Fruit fly (Drosophila melanogaster): ENCODE results near the gene CG3345.
A peak's percentile ranks its signal among the peaks of the same experiment; 100 is the strongest.

CG3345 gene

dm6 chr2L:300006-300405 is 31.1 kb downstream of the CG3345 start (continued):
- TF ChIP-seq CrebB (tag; optimal IDR thresholded peaks at IDR 0.05) (no peak), Pdp1 (GFP tag; optimal IDR thresholded peaks at IDR 0.05) (peak in 1 of 2 experiments; percentile 20), CG11723 (GFP tag; optimal IDR thresholded peaks at IDR 0.05) (no peak), CG17361 (GFP tag; IDR thresholded peaks at IDR 0.05) (no peak), Lim3 (GFP tag; IDR thresholded peaks at IDR 0.05) (no peak)

DNA sequence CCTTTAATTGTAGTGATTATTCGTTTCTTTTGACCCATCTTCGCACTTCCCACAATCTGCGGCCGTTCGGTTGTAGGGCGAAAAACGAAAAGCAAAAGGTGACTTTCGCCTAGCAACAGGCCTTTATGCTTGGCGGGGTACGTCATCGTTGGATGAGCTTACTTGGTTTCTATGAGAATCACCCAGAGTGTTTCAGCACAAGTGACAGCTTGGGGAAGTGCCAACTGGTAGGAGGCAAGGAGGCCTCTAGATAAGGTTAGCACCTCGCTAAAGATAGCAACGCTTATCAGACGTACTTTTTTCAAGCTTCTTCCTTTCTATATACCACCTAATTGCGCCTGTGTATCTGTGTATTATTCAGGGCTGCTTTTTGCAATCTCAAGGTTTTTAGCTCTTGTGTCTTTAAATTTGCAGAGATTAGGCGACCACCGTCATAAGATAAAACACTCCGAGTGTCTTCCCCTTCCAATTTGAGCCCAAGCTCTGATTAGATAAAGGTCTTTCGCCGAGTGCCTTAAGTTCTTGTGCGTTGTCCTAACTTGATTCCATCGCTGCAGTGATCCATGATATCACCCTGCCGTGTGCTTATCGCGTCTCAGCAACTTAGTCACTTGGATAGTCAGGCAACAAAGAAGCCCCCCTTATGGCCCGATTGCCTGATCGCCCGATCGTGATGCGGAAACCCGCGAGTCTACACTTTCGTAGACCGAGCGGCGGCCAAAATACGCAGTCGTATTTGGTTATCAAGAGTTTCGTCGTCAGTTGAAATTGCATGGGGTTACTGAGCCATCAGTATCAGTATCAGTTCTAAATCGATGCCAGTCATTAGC is 32.2 kb downstream of the CG3345 start:
- TF ChIP-seq Atf6 (GFP tag; IDR thresholded peaks at IDR 0.05) (no peak), Dad (GFP tag; optimal IDR thresholded peaks at IDR 0.05) (no peak), Deaf1 (tag; optimal IDR thresholded peaks at IDR 0.05) (peak; percentile 67), CG9797 (GFP tag; optimal IDR thresholded peaks at IDR 0.05) (no peak), ro (GFP tag; IDR thresholded peaks at IDR 0.05) (no peak), CG11723 (GFP tag; optimal IDR thresholded peaks at IDR 0.05) (no peak), rib (GFP tag; IDR thresholded peaks at IDR 0.05) (peak; percentile 83), Tbp (GFP tag; optimal IDR thresholded peaks at IDR 0.05) (no peak), grn (GFP tag; optimal IDR thresholded peaks at IDR 0.05) (peak; percentile 93), CG3847 (GFP tag; IDR thresholded peaks at IDR 0.05) (0 out of 2 replicates have a peak, but pooled peaks have one; percentile 9), CG9817 (tag; optimal IDR thresholded peaks at IDR 0.05) (no peak), chinmo (GFP tag; IDR thresholded peaks at IDR 0.05; ENCODE audit: partially characterized antibody) (0 out of 4 replicates have a peak, but pooled peaks have one; percentile 35), Oaz (GFP tag; IDR thresholded peaks at IDR 0.05) (no peak), CG11696 (GFP tag; IDR thresholded peaks at IDR 0.05) (peak; percentile 66), cwo (GFP tag; optimal IDR thresholded peaks at IDR 0.05) (peak; percentile 47), CG18011 (GFP tag; optimal IDR thresholded peaks at IDR 0.05) (no peak), CG5953 (GFP tag; IDR thresholded peaks at IDR 0.05) (no peak), CG9876 (GFP tag; optimal IDR thresholded peaks at IDR 0.05) (no peak), CG13894 (tag; optimal IDR thresholded peaks at IDR 0.05) (peak; percentile 21), slbo (GFP tag; IDR thresholded peaks at IDR 0.05) (peak; percentile 18; the same call in 1 of the 2 replicates), hkb (optimal IDR thresholded peaks at IDR 0.05) (no peak), hkb (GFP tag; IDR thresholded peaks at IDR 0.05) (no peak), HLH4C (GFP tag; IDR thresholded peaks at IDR 0.05; ENCODE audit: partially characterized antibody) (no peak), Fer1 (GFP tag; optimal IDR thresholded peaks at IDR 0.05) (no peak), Dip2 (GFP tag; IDR thresholded peaks at IDR 0.05) (no peak), CG3065 (GFP tag; optimal IDR thresholded peaks at IDR 0.05) (no peak), sug (tag; optimal IDR thresholded peaks at IDR 0.05) (peak; percentile 77), CG6854 (GFP tag; optimal IDR thresholded peaks at IDR 0.05) (no peak), CG3995 (GFP tag; optimal IDR thresholded peaks at IDR 0.05) (no peak), mirr (GFP tag; optimal IDR thresholded peaks at IDR 0.05) (peak; percentile 63), bab2 (GFP tag; optimal IDR thresholded peaks at IDR 0.05) (no peak), ftz-f1 (GFP tag; optimal IDR thresholded peaks at IDR 0.05) (peak; percentile 12), CG11504 (tag; optimal IDR thresholded peaks at IDR 0.05) (no peak), CG12219 (GFP tag; optimal IDR thresholded peaks at IDR 0.05) (no peak), Med (GFP tag) (peak; percentile 71), exex (tag; optimal IDR thresholded peaks at IDR 0.05) (peak; percentile 72), CG14667 (GFP tag; IDR thresholded peaks at IDR 0.05) (no peak), CG34376 (GFP tag; optimal IDR thresholded peaks at IDR 0.05) (peak; percentile 91), wdn (GFP tag; IDR thresholded peaks at IDR 0.05) (no peak), CG11560 (tag; IDR thresholded peaks at IDR 0.05) (no peak), ci (GFP tag; IDR thresholded peaks at IDR 0.05) (0 out of 3 replicates have a peak, but pooled peaks have one; percentile 24), GATAe (GFP tag; conservative IDR thresholded peaks at IDR 0.05) (peak; percentile 32; the same call in 1 of the 2 replicates), CG10565 (GFP tag; optimal IDR thresholded peaks at IDR 0.05) (no peak), CG17568 (GFP tag; optimal IDR thresholded peaks at IDR 0.05) (no peak)
